Worm (Caenorhabditis elegans) whole organism, mixed stage, embryonic: ENCODE results near the gene W03D2.9.

ENCODE experiments used
- M03D4.4 ChIP-seq: sonication (generic microtip); optimal IDR thresholded peaks from 2 replicates; lab custom pipeline; 2017; ENCODE audit warnings: mild to moderate bottlenecking, missing genetic modification characterization, missing compliant biosample characterization
- bed-3 ChIP-seq: fragments of 200-800 bp; sonication (Bioruptor generic); optimal IDR thresholded peaks from 3 replicates; lab custom pipeline; 2018; ENCODE audit warnings: mild to moderate bottlenecking, missing genetic modification characterization, moderate library complexity, missing compliant biosample characterization
- blmp-1 ChIP-seq: fragments of 150-350 bp; optimal IDR thresholded peaks from 2 replicates; lab custom pipeline; 2014; ENCODE audit warnings: missing biosample characterization, missing genetic modification characterization
- ceh-39 ChIP-seq: fragments of 150-350 bp; optimal IDR thresholded peaks from 2 replicates; lab custom pipeline; 2014; ENCODE audit warnings: missing biosample characterization, missing genetic modification characterization
- ceh-43 ChIP-seq: fragments of 200-800 bp; sonication (Bioruptor generic); optimal IDR thresholded peaks from 2 replicates; lab custom pipeline; 2018; ENCODE audit warnings: mild to moderate bottlenecking, missing genetic modification characterization, moderate library complexity, missing compliant biosample characterization
- ceh-83 ChIP-seq: fragments of 200-800 bp; sonication (Bioruptor generic); optimal IDR thresholded peaks from 2 replicates; lab custom pipeline; 2018; ENCODE audit warnings: mild to moderate bottlenecking, missing genetic modification characterization, missing compliant biosample characterization
- ces-1 ChIP-seq: fragments of 150-350 bp; optimal IDR thresholded peaks from 2 replicates; lab custom pipeline; 2014; ENCODE audit warnings: missing biosample characterization, missing genetic modification reagents, missing genetic modification characterization
- cnd-1 ChIP-seq: fragments of 200-800 bp; sonication (Bioruptor generic); optimal IDR thresholded peaks from 2 replicates; lab custom pipeline; 2018; ENCODE audit warnings: mild to moderate bottlenecking, missing genetic modification characterization, missing compliant biosample characterization
- drap-1 ChIP-seq: fragments of 200-800 bp; sonication (Bioruptor generic); optimal IDR thresholded peaks from 3 replicates; lab custom pipeline; 2018; ENCODE audit warnings: mild to moderate bottlenecking, missing genetic modification characterization, missing compliant biosample characterization
- elt-1 ChIP-seq: sonication (generic microtip); optimal IDR thresholded peaks from 2 replicates; lab custom pipeline; 2017; ENCODE audit warnings: missing genetic modification characterization, mild to moderate bottlenecking, missing compliant biosample characterization, antibody characterized with exemption, moderate library complexity, borderline replicate concordance; ENCODE audit not compliant: insufficient read depth
- elt-3 ChIP-seq: fragments of 150-350 bp; optimal IDR thresholded peaks from 2 replicates; lab custom pipeline; 2014; ENCODE audit warnings: missing biosample characterization, missing genetic modification characterization
- flh-1 ChIP-seq: fragments of 200-800 bp; sonication (Bioruptor generic); optimal IDR thresholded peaks from 2 replicates; lab custom pipeline; 2018; ENCODE audit warnings: mild to moderate bottlenecking, missing genetic modification characterization, moderate library complexity, missing compliant biosample characterization
- ham-2 ChIP-seq: fragments of 200-800 bp; sonication (Bioruptor generic); optimal IDR thresholded peaks from 2 replicates; lab custom pipeline; 2018; ENCODE audit warnings: mild to moderate bottlenecking, missing genetic modification characterization, missing compliant biosample characterization
- hlh-1 ChIP-seq: fragments of 150-350 bp; optimal IDR thresholded peaks from 2 replicates; lab custom pipeline; 2014; ENCODE audit warnings: missing biosample characterization, missing genetic modification reagents, missing genetic modification characterization
- lin-13 ChIP-seq: fragments of 150-350 bp; optimal IDR thresholded peaks from 2 replicates; lab custom pipeline; 2014; ENCODE audit warnings: missing biosample characterization, missing genetic modification characterization
- lin-32 ChIP-seq: fragments of 200-800 bp; sonication (Bioruptor generic); optimal IDR thresholded peaks from 2 replicates; lab custom pipeline; 2018; ENCODE audit warnings: mild to moderate bottlenecking, missing genetic modification characterization, missing compliant biosample characterization
- lsy-2 ChIP-seq: fragments of 150-350 bp; optimal IDR thresholded peaks from 2 replicates; lab custom pipeline; 2014; ENCODE audit warnings: missing biosample characterization, missing genetic modification characterization
- mab-5 ChIP-seq: fragments of 150-350 bp; optimal IDR thresholded peaks from 2 replicates; lab custom pipeline; 2014; ENCODE audit warnings: missing biosample characterization, missing genetic modification characterization
- mls-2 ChIP-seq: sonication (generic microtip); optimal IDR thresholded peaks from 2 replicates; lab custom pipeline; 2016; ENCODE audit warnings: mild to moderate bottlenecking, missing genetic modification characterization, moderate library complexity, missing compliant biosample characterization
- nhr-2 ChIP-seq: fragments of 150-350 bp; optimal IDR thresholded peaks from 2 replicates; lab custom pipeline; 2014; ENCODE audit warnings: missing biosample characterization, missing genetic modification characterization
- nhr-237 ChIP-seq: fragments of 150-350 bp; optimal IDR thresholded peaks from 2 replicates; lab custom pipeline; 2014; ENCODE audit warnings: missing biosample characterization, missing genetic modification characterization
- nhr-28 ChIP-seq: fragments of 150-350 bp; optimal IDR thresholded peaks from 2 replicates; lab custom pipeline; 2014; ENCODE audit warnings: missing biosample characterization, missing genetic modification characterization
- nhr-76 ChIP-seq: sonication (generic microtip); optimal IDR thresholded peaks from 2 replicates; lab custom pipeline; 2017; ENCODE audit warnings: missing biosample characterization, missing genetic modification characterization
- pha-4 ChIP-seq: fragments of 150-350 bp; optimal IDR thresholded peaks from 2 replicates; lab custom pipeline; 2018; ENCODE audit warnings: missing biosample characterization, missing genetic modification reagents, missing genetic modification characterization
- sem-2 ChIP-seq: fragments of 200-800 bp; sonication (Bioruptor generic); optimal IDR thresholded peaks from 2 replicates; lab custom pipeline; 2018; ENCODE audit warnings: mild to moderate bottlenecking, missing genetic modification characterization, missing compliant biosample characterization
- snpc-4 ChIP-seq: fragments of 150-350 bp; optimal IDR thresholded peaks from 2 replicates; lab custom pipeline; 2014; ENCODE audit warnings: missing biosample characterization, missing genetic modification characterization
- sptf-1 ChIP-seq: sonication (generic microtip); optimal IDR thresholded peaks from 2 replicates; lab custom pipeline; 2017; ENCODE audit warnings: mild to moderate bottlenecking, missing genetic modification characterization, moderate library complexity, missing compliant biosample characterization
- unc-120 ChIP-seq: sonication (generic microtip); optimal IDR thresholded peaks from 2 replicates; lab custom pipeline; 2017; ENCODE audit warnings: missing genetic modification characterization, missing compliant biosample characterization; ENCODE audit not compliant: poor library complexity, severe bottlenecking
- unc-39 ChIP-seq: fragments of 150-350 bp; optimal IDR thresholded peaks from 2 replicates; lab custom pipeline; 2014; ENCODE audit warnings: missing biosample characterization, missing genetic modification characterization
- unc-62 ChIP-seq: fragments of 150-350 bp; optimal IDR thresholded peaks from 2 replicates; lab custom pipeline; 2014; ENCODE audit warnings: missing biosample characterization, missing genetic modification reagents, missing genetic modification characterization
- ztf-11 ChIP-seq: fragments of 150-350 bp; optimal IDR thresholded peaks from 2 replicates; lab custom pipeline; 2014; ENCODE audit warnings: missing biosample characterization, missing genetic modification characterization

Gene W03D2.9

ce11 chrIV:4085022-4085421 lies 10.5 kb upstream of the W03D2.9 start:
- TF ChIP-seq unc-62 (GFP tag; lab: Kevin White, UChicago) (no peak), pha-4 (tag; lab: Kevin White, UChicago) (no peak), M03D4.4 (no peak), elt-3 (tag; lab: Kevin White, UChicago) (no peak), snpc-4 (no peak), nhr-28 (no peak), nhr-2 (tag; lab: Kevin White, UChicago) (no peak), drap-1 (GFP tag; lab: Kevin White, UChicago) (no peak), ces-1 (GFP tag; lab: Kevin White, UChicago) (no peak)

- TF ChIP-seq ham-2 (GFP tag; lab: Kevin White, UChicago) (no peak), M03D4.4 (no peak), elt-1 (tag; lab: Kevin White, UChicago) (no peak), ztf-11 (tag; lab: Kevin White, UChicago) (no peak), blmp-1 (no peak), unc-39 (tag; lab: Kevin White, UChicago) (no peak), lsy-2 (no peak), snpc-4 (no peak), nhr-2 (tag; lab: Kevin White, UChicago) (no peak), nhr-76 (tag; lab: Kevin White, UChicago) (no peak), ceh-43 (GFP tag; lab: Kevin White, UChicago) (no peak), pha-4 (tag; lab: Kevin White, UChicago) (no peak), ceh-83 (GFP tag; lab: Kevin White, UChicago) (no peak), flh-1 (no peak)
These were observed 9.6 kb upstream of the W03D2.9 start, which contains the start of gene C35B1.5 for ce11 chrIV:4084109-4084508. Gene C35B1.5 (minus strand): TSS chrIV:4084209.

- no peak for TF ChIP-seq bed-3 (GFP tag; lab: Kevin White, UChicago)
- TF ChIP-seq elt-3 (tag; lab: Kevin White, UChicago): no peak
- TF ChIP-seq ceh-39 (tag; lab: Kevin White, UChicago): no peak
- TF ChIP-seq ham-2 (GFP tag; lab: Kevin White, UChicago): no peak
- no peak for TF ChIP-seq pha-4 (tag; lab: Kevin White, UChicago)
- TF ChIP-seq M03D4.4: no peak
- TF ChIP-seq mls-2 (tag; lab: Kevin White, UChicago): no peak
- no peak for TF ChIP-seq ztf-11 (tag; lab: Kevin White, UChicago)
- TF ChIP-seq mab-5 (tag; lab: Kevin White, UChicago): no peak
- TF ChIP-seq sem-2 (GFP tag; lab: Kevin White, UChicago): no peak
- TF ChIP-seq unc-120: no peak
- no peak for TF ChIP-seq sptf-1 (tag; lab: Kevin White, UChicago)
- TF ChIP-seq lin-32: no peak
- no peak for TF ChIP-seq nhr-2 (tag; lab: Kevin White, UChicago)
These were observed 8.6 kb upstream of the W03D2.9 start for ce11 chrIV:4083094-4083493.

- TF ChIP-seq cnd-1 (tag; lab: Kevin White, UChicago) (no peak), lin-32 (no peak), nhr-2 (tag; lab: Kevin White, UChicago) (no peak), pha-4 (tag; lab: Kevin White, UChicago) (no peak), elt-3 (tag; lab: Kevin White, UChicago) (no peak), sem-2 (GFP tag; lab: Kevin White, UChicago) (no peak), unc-39 (tag; lab: Kevin White, UChicago) (no peak), unc-62 (GFP tag; lab: Kevin White, UChicago) (no peak), nhr-28 (no peak), mls-2 (tag; lab: Kevin White, UChicago) (no peak), mab-5 (tag; lab: Kevin White, UChicago) (no peak), bed-3 (GFP tag; lab: Kevin White, UChicago) (no peak), nhr-237 (tag; lab: Kevin White, UChicago) (no peak)
- TF ChIP-seq, all 35 proteins: peak for 0
These were observed 8.1 kb upstream of the W03D2.9 start for ce11 chrIV:4082599-4082998.

- TF ChIP-seq sptf-1 (tag; lab: Kevin White, UChicago) (no peak), unc-62 (GFP tag; lab: Kevin White, UChicago) (no peak), lin-32 (no peak), mls-2 (tag; lab: Kevin White, UChicago) (no peak), nhr-2 (tag; lab: Kevin White, UChicago) (no peak), nhr-237 (tag; lab: Kevin White, UChicago) (no peak), ceh-39 (tag; lab: Kevin White, UChicago) (no peak), lin-13 (tag; lab: Kevin White, UChicago) (no peak), hlh-1 (tag; lab: Kevin White, UChicago) (no peak), cnd-1 (tag; lab: Kevin White, UChicago) (no peak), mab-5 (tag; lab: Kevin White, UChicago) (no peak), elt-1 (tag; lab: Kevin White, UChicago) (no peak), ces-1 (GFP tag; lab: Kevin White, UChicago) (no peak), elt-3 (tag; lab: Kevin White, UChicago) (no peak)
- TF ChIP-seq, all 35 proteins: peak for 0
These were observed 6.3 kb upstream of the W03D2.9 start, which contains the start of the genes C35B1.9 and C35B1.3 for ce11 chrIV:4080846-4081245. Gene C35B1.9 (minus strand): TSS chrIV:4080946. Gene C35B1.3 (plus strand): TSS chrIV:4081151.
